Fruit fly (Drosophila melanogaster): ENCODE results near the gene CG32694.

The CG32694 gene

dm6 chrX:10021809-10022208 is 32.3 kb downstream of the CG32694 start (continued):
- TF ChIP-seq luna (GFP tag; optimal IDR thresholded peaks at IDR 0.05): no peak
- TF ChIP-seq sens (GFP tag): peak; percentile 34
- no peak for TF ChIP-seq CG4854 (GFP tag; optimal IDR thresholded peaks at IDR 0.05)
- no peak for TF ChIP-seq CG17829 (tag; optimal IDR thresholded peaks at IDR 0.05)
- TF ChIP-seq B-H2 (GFP tag; optimal IDR thresholded peaks at IDR 0.05): no peak
- TF ChIP-seq CG1602 (GFP tag; optimal IDR thresholded peaks at IDR 0.05): no peak
- no peak for TF ChIP-seq CG17912 (GFP tag; optimal IDR thresholded peaks at IDR 0.05)
- no peak for TF ChIP-seq vvl (GFP tag; IDR thresholded peaks at IDR 0.05)
- peak; percentile 56 for TF ChIP-seq sqz (GFP tag; optimal IDR thresholded peaks at IDR 0.05)
- TF ChIP-seq Optix (GFP tag; IDR thresholded peaks at IDR 0.05): no peak
- no peak for TF ChIP-seq Aef1 (GFP tag; IDR thresholded peaks at IDR 0.05)

dm6 chrX:10029730-10030129 is 40.2 kb downstream of the CG32694 start:
- peak; percentile 64 for TF ChIP-seq vvl (GFP tag; IDR thresholded peaks at IDR 0.05)
- peak; percentile 65 for TF ChIP-seq pros (GFP tag; optimal IDR thresholded peaks at IDR 0.05)
- peak in 1 of 2 experiments; percentile 79 for TF ChIP-seq Pdp1 (GFP tag; optimal IDR thresholded peaks at IDR 0.05)
- peak; percentile 90; the same call in 3 of the 4 replicates for TF ChIP-seq chinmo (GFP tag; IDR thresholded peaks at IDR 0.05; ENCODE audit: partially characterized antibody)
- peak in 1 of 2 experiments; percentile 80 for TF ChIP-seq Eip74EF (GFP tag; optimal IDR thresholded peaks at IDR 0.05)
- peak; percentile 48 for TF ChIP-seq oc (tag; optimal IDR thresholded peaks at IDR 0.05)
- TF ChIP-seq CG15011 (GFP tag; optimal IDR thresholded peaks at IDR 0.05): no peak
- TF ChIP-seq sd (tag; optimal IDR thresholded peaks at IDR 0.05): peak; percentile 77
- peak; percentile 62 for TF ChIP-seq abd-A (tag; optimal IDR thresholded peaks at IDR 0.05)
- TF ChIP-seq gt (GFP tag; IDR thresholded peaks at IDR 0.05): no peak

- TF ChIP-seq Elba2 (GFP tag; optimal IDR thresholded peaks at IDR 0.05) (no peak), Aef1 (GFP tag; IDR thresholded peaks at IDR 0.05) (no peak), Scr (GFP tag; IDR thresholded peaks at IDR 0.05; ENCODE audit: partially characterized antibody) (no peak), CG6175 (GFP tag; IDR thresholded peaks at IDR 0.05) (no peak), rib (GFP tag; IDR thresholded peaks at IDR 0.05) (no peak), Neu2 (GFP tag; optimal IDR thresholded peaks at IDR 0.05; ENCODE audit: borderline replicate concordance) (no peak), CG1024 (GFP tag; IDR thresholded peaks at IDR 0.05) (no peak), Opbp (GFP tag; IDR thresholded peaks at IDR 0.05; ENCODE audit: partially characterized antibody) (no peak), repo (GFP tag; optimal IDR thresholded peaks at IDR 0.05) (no peak), row (GFP tag; IDR thresholded peaks at IDR 0.05) (no peak), Optix (GFP tag; IDR thresholded peaks at IDR 0.05) (no peak), kah (GFP tag; optimal IDR thresholded peaks at IDR 0.05) (no peak), B-H2 (GFP tag; optimal IDR thresholded peaks at IDR 0.05) (no peak), CG17568 (GFP tag; optimal IDR thresholded peaks at IDR 0.05) (no peak), gsb (GFP tag; IDR thresholded peaks at IDR 0.05) (no peak)
These were observed 50.0 kb downstream of the CG32694 start for dm6 chrX:10039528-10039927.

- TF ChIP-seq CG3163 (GFP tag; optimal IDR thresholded peaks at IDR 0.05): no peak
- peak; percentile 43; the same call in 1 of the 3 replicates for TF ChIP-seq ase (GFP tag; IDR thresholded peaks at IDR 0.05)
- TF ChIP-seq CG14441 (GFP tag; IDR thresholded peaks at IDR 0.05): 0 out of 2 replicates have a peak, but pooled peaks have one; percentile 11
- no peak for TF ChIP-seq twi (tag; optimal IDR thresholded peaks at IDR 0.05)
- TF ChIP-seq CG17361 (GFP tag; IDR thresholded peaks at IDR 0.05): no peak
- peak; percentile 51; the same call in 1 of the 2 replicates for TF ChIP-seq seq (GFP tag; IDR thresholded peaks at IDR 0.05)
- peak; percentile 7 for TF ChIP-seq mirr (GFP tag; optimal IDR thresholded peaks at IDR 0.05)
- no peak for TF ChIP-seq CG9797 (GFP tag; optimal IDR thresholded peaks at IDR 0.05)
- peak; percentile 23 for TF ChIP-seq CG10209 (GFP tag; optimal IDR thresholded peaks at IDR 0.05)
- TF ChIP-seq CG3726 (GFP tag; IDR thresholded peaks at IDR 0.05): no peak
- no peak for TF ChIP-seq CG13123 (GFP tag; optimal IDR thresholded peaks at IDR 0.05)
- TF ChIP-seq CG7987 (GFP tag; optimal IDR thresholded peaks at IDR 0.05): peak; percentile 13
- TF ChIP-seq wek (GFP tag; optimal IDR thresholded peaks at IDR 0.05): peak; percentile 56
- no peak for TF ChIP-seq tap (tag; optimal IDR thresholded peaks at IDR 0.05)
- no peak for TF ChIP-seq en (GFP tag; optimal IDR thresholded peaks at IDR 0.05)
- peak; percentile 29; the same call in 1 of the 3 replicates for TF ChIP-seq sr (GFP tag; IDR thresholded peaks at IDR 0.05)
These were observed 54.4 kb downstream of the CG32694 start for dm6 chrX:10043873-10044272.
